Worm (Caenorhabditis elegans): ENCODE results near the gene miro-1.

DNA sequence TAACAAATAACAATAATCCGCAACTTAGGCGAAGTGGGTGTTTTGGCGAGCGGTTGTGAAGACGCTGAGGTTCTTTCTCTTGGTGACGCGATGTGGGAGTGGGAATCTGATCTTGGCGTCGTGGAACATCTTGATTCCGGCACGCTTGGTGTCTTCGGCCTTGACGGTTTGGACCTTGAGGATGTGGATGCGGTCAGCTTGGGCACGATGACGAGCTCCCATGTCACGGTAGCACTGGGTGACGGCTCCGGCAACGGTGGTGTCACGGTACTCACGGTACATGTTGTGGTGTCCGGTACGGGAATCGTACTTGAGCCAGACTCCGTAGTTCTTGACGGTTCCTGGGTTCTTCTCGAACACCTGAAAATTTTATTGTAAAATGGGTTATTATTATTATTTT is 33.5 kb upstream of the miro-1 start:
- TF ChIP-seq him-1 (tag; optimal IDR thresholded peaks at IDR 0.05) (no peak), W03F9.2 (tag; optimal IDR thresholded peaks at IDR 0.05) (no peak), dao-5 (tag; optimal IDR thresholded peaks at IDR 0.05) (no peak)
